Worm (Caenorhabditis elegans): ENCODE data around the gene ncs-4.

ncs-4 gene

ce11 chrX:10158716-10159115 lies 17.6 kb upstream of the ncs-4 start, which contains the start of gene erd-2.1 (continued):
- TF ChIP-seq set-16 (GFP tag; IDR thresholded peaks at IDR 0.05) (peak; percentile 24; the same call in 1 of the 2 replicates), mxl-2 (GFP tag; conservative IDR thresholded peaks at IDR 0.05) (no peak), zfp-2 (tag; optimal IDR thresholded peaks at IDR 0.05) (no peak), skn-1 (tag; optimal IDR thresholded peaks at IDR 0.05) (no peak), ceh-20 (GFP tag; IDR thresholded peaks at IDR 0.05) (0 out of 2 replicates have a peak, but pooled peaks have one; percentile 34), unc-130 (GFP tag; optimal IDR thresholded peaks at IDR 0.05) (no peak), lin-15B (tag; optimal IDR thresholded peaks at IDR 0.05) (no peak), ces-1 (GFP tag; optimal IDR thresholded peaks at IDR 0.05) (no peak), rbr-2 (tag; optimal IDR thresholded peaks at IDR 0.05) (peak; percentile 55), php-3 (GFP tag; IDR thresholded peaks at IDR 0.05) (peak; percentile 46; the same call in 1 of the 2 replicates), F26F4.8 (GFP tag; conservative IDR thresholded peaks at IDR 0.05) (no peak), dve-1 (tag; optimal IDR thresholded peaks at IDR 0.05; ENCODE audit: insufficient read depth) (peak; percentile 82), aly-2 (tag; optimal IDR thresholded peaks at IDR 0.05) (no peak), mdl-1 (tag; optimal IDR thresholded peaks at IDR 0.05) (peak in 1 of 2 experiments; percentile 70), hlh-30 (tag; optimal IDR thresholded peaks at IDR 0.05; ENCODE audit: insufficient read depth) (peak; percentile 85), R02D3.7 (tag; optimal IDR thresholded peaks at IDR 0.05) (no peak), F37D6.2 (tag; optimal IDR thresholded peaks at IDR 0.05) (no peak), nhr-6 (tag; optimal IDR thresholded peaks at IDR 0.05) (no peak), daf-12 (tag; optimal IDR thresholded peaks at IDR 0.05) (no peak), jun-1 (tag; optimal IDR thresholded peaks at IDR 0.05) (no peak), tra-1 (GFP tag; IDR thresholded peaks at IDR 0.05) (no peak), attf-4 (tag; optimal IDR thresholded peaks at IDR 0.05) (no peak), unc-62 (GFP tag; optimal IDR thresholded peaks at IDR 0.05 in 1 of 2) (peak in 1 of 2 experiments; percentile 81), unc-62 (tag; optimal IDR thresholded peaks at IDR 0.05) (no peak), zip-2 (tag; optimal IDR thresholded peaks at IDR 0.05) (no peak), spr-3 (GFP tag; optimal IDR thresholded peaks at IDR 0.05) (no peak), nhr-237 (tag; optimal IDR thresholded peaks at IDR 0.05) (no peak), hlh-11 (tag; optimal IDR thresholded peaks at IDR 0.05) (peak; percentile 89), mdt-29 (GFP tag; IDR thresholded peaks at IDR 0.05) (no peak), ama-1 (optimal IDR thresholded peaks at IDR 0.05) (no peak), nhr-11 (tag; optimal IDR thresholded peaks at IDR 0.05) (peak; percentile 32), ZK337.2 (GFP tag; IDR thresholded peaks at IDR 0.05) (no peak), nhr-10 (tag; optimal IDR thresholded peaks at IDR 0.05) (no peak), gei-8 (GFP tag; optimal IDR thresholded peaks at IDR 0.05) (no peak), mes-2 (tag; optimal IDR thresholded peaks at IDR 0.05; ENCODE audit: poor library complexity, severe bottlenecking) (peak; percentile 83), pha-4 (GFP tag; IDR thresholded peaks at IDR 0.05) (no peak), pha-4 (tag; optimal IDR thresholded peaks at IDR 0.05) (no peak), nhr-76 (tag; optimal IDR thresholded peaks at IDR 0.05) (no peak), ceh-28 (tag; optimal IDR thresholded peaks at IDR 0.05) (no peak), ceh-62 (tag; optimal IDR thresholded peaks at IDR 0.05) (no peak), fos-1 (tag; optimal IDR thresholded peaks at IDR 0.05) (no peak), ctbp-1 (GFP tag; IDR thresholded peaks at IDR 0.05) (peak; percentile 58; the same call in 1 of the 2 replicates), ztf-11 (tag; optimal IDR thresholded peaks at IDR 0.05) (no peak), madf-5 (GFP tag; IDR thresholded peaks at IDR 0.05) (no peak), nhr-77 (tag; optimal IDR thresholded peaks at IDR 0.05) (peak; percentile 49), Y5F2A.4 (GFP tag; optimal IDR thresholded peaks at IDR 0.05) (no peak), nhr-48 (tag; optimal IDR thresholded peaks at IDR 0.05) (peak; percentile 30), lin-39 (tag; optimal IDR thresholded peaks at IDR 0.05) (no peak), Y75B8A.6 (GFP tag; IDR thresholded peaks at IDR 0.05) (no peak), mxl-3 (GFP tag; optimal IDR thresholded peaks at IDR 0.05) (peak; percentile 99), D1046.2 (GFP tag; IDR thresholded peaks at IDR 0.05) (no peak), lin-13 (GFP tag; optimal IDR thresholded peaks at IDR 0.05) (peak; percentile 55), egl-27 (tag; optimal IDR thresholded peaks at IDR 0.05) (no peak), nhr-42 (GFP tag; IDR thresholded peaks at IDR 0.05) (no peak)
